Worm (Caenorhabditis elegans) whole organism, L1 larva: ENCODE results near the gene scl-1.

ENCODE experiments used
- C04F5.9 ChIP-seq: sonication (generic microtip); optimal IDR thresholded peaks from 2 replicates; lab custom pipeline; 2016; ENCODE audit warnings: missing genetic modification characterization, missing compliant biosample characterization
- C34B4.2 ChIP-seq: sonication (generic microtip); optimal IDR thresholded peaks from 2 replicates; lab custom pipeline; 2017; ENCODE audit warnings: mild to moderate bottlenecking, missing genetic modification characterization, missing compliant biosample characterization
- F16B12.6 ChIP-seq: fragments of 150-350 bp; optimal IDR thresholded peaks from 2 replicates; lab custom pipeline; 2014; ENCODE audit warnings: missing biosample characterization, missing genetic modification characterization
- aly-2 ChIP-seq: fragments of 150-350 bp; optimal IDR thresholded peaks from 2 replicates; lab custom pipeline; 2014; ENCODE audit warnings: missing biosample characterization, missing genetic modification characterization
- blmp-1 ChIP-seq: fragments of 150-350 bp; optimal IDR thresholded peaks from 2 replicates; lab custom pipeline; 2014; ENCODE audit warnings: missing biosample characterization, missing genetic modification characterization
- ceh-8 ChIP-seq: fragments of 200-800 bp; sonication (Bioruptor generic); optimal IDR thresholded peaks from 2 replicates; lab custom pipeline; 2018; ENCODE audit warnings: mild to moderate bottlenecking, missing genetic modification characterization, moderate library complexity, missing compliant biosample characterization
- dpl-1 ChIP-seq, 3 experiments: fragments of 150-350 bp in 2 of 3; sonication (generic microtip) in 1 of 3; optimal IDR thresholded peaks; 2 replicates each; lab custom pipeline; 2014 to 2017; ENCODE audit warnings: missing biosample characterization in 3 of 3, missing genetic modification characterization in 3 of 3, missing genetic modification reagents in 3 of 3
- dsc-1 ChIP-seq: sonication (generic microtip); optimal IDR thresholded peaks from 2 replicates; lab custom pipeline; 2016; ENCODE audit warnings: mild to moderate bottlenecking, missing genetic modification characterization, missing compliant biosample characterization
- efl-1 ChIP-seq, 4 experiments: fragments of 150-350 bp; optimal IDR thresholded peaks in 3 of 4; peaks in 1 of 4; 1 replicate in 1 of 4; 2 replicates in 3 of 4; lab custom pipeline; 2014; ENCODE audit warnings: missing biosample characterization in 2 of 4, missing genetic modification characterization in 2 of 4, missing genetic modification reagents in 2 of 4
- efl-3 ChIP-seq: fragments of 200-800 bp; sonication (Bioruptor generic); optimal IDR thresholded peaks from 2 replicates; lab custom pipeline; 2018; ENCODE audit warnings: mild to moderate bottlenecking, missing genetic modification characterization, missing compliant biosample characterization
- egl-13 ChIP-seq: sonication (generic microtip); optimal IDR thresholded peaks from 2 replicates; lab custom pipeline; 2016; ENCODE audit warnings: missing genotype, missing genetic modification reagents, missing genetic modification characterization, missing compliant biosample characterization
- fkh-10 ChIP-seq: sonication (generic microtip); optimal IDR thresholded peaks from 2 replicates; lab custom pipeline; 2017; ENCODE audit warnings: missing biosample characterization, missing genetic modification reagents, missing genetic modification characterization
- fos-1 ChIP-seq: fragments of 150-350 bp; optimal IDR thresholded peaks from 2 replicates; lab custom pipeline; 2014; ENCODE audit warnings: missing biosample characterization, missing genetic modification characterization
- hlh-17 ChIP-seq: fragments of 200-800 bp; sonication (Bioruptor generic); optimal IDR thresholded peaks from 2 replicates; lab custom pipeline; 2018; ENCODE audit warnings: missing genetic modification characterization, mild to moderate bottlenecking, missing compliant biosample characterization, moderate library complexity, borderline replicate concordance
- hlh-4 ChIP-seq: sonication (generic microtip); optimal IDR thresholded peaks from 2 replicates; lab custom pipeline; 2016; ENCODE audit warnings: mild to moderate bottlenecking, missing genetic modification characterization, missing compliant biosample characterization
- lin-13 ChIP-seq: fragments of 150-350 bp; optimal IDR thresholded peaks from 2 replicates; lab custom pipeline; 2014; ENCODE audit warnings: missing biosample characterization, missing genetic modification reagents, missing genetic modification characterization
- lin-15B ChIP-seq: fragments of 150-350 bp; sonication (generic microtip); optimal IDR thresholded peaks from 3 replicates; lab custom pipeline; 2014; ENCODE audit warnings: missing biosample characterization, missing genetic modification characterization
- lin-39 ChIP-seq: fragments of 150-350 bp; optimal IDR thresholded peaks from 2 replicates; lab custom pipeline; 2014; ENCODE audit warnings: missing biosample characterization, missing genetic modification reagents, missing genetic modification characterization
- lir-3 ChIP-seq: sonication (generic microtip); optimal IDR thresholded peaks from 2 replicates; lab custom pipeline; 2016; ENCODE audit warnings: mild to moderate bottlenecking, missing genetic modification characterization, moderate library complexity, missing compliant biosample characterization; ENCODE audit not compliant: poor library complexity
- mab-9 ChIP-seq: fragments of 200-800 bp; sonication (Bioruptor generic); IDR thresholded peaks from 2 replicates; pipeline ENCODE4 v1.3.6; 2022; ENCODE audit warnings: missing genetic modification reagents, missing genetic modification characterization, missing compliant biosample characterization
- mdl-1 ChIP-seq, 2 experiments: fragments of 150-350 bp; optimal IDR thresholded peaks; 2 replicates each; lab custom pipeline; 2014 to 2017; ENCODE audit warnings: missing biosample characterization in 2 of 2, missing genetic modification characterization in 2 of 2, inconsistent platforms in 1 of 2
- mep-1 ChIP-seq: fragments of 150-350 bp; optimal IDR thresholded peaks from 2 replicates; lab custom pipeline; 2014; ENCODE audit warnings: missing biosample characterization, missing genetic modification characterization
- nhr-11 ChIP-seq: fragments of 150-350 bp; optimal IDR thresholded peaks from 2 replicates; lab custom pipeline; 2014; ENCODE audit warnings: missing biosample characterization, missing genetic modification characterization
- nhr-12 ChIP-seq: sonication (generic microtip); optimal IDR thresholded peaks from 2 replicates; lab custom pipeline; 2017; ENCODE audit warnings: missing biosample characterization, missing genetic modification characterization
- nhr-237 ChIP-seq: fragments of 150-350 bp; optimal IDR thresholded peaks from 2 replicates; lab custom pipeline; 2014; ENCODE audit warnings: missing biosample characterization, missing genetic modification characterization
- nhr-84 ChIP-seq: sonication (generic microtip); optimal IDR thresholded peaks from 2 replicates; lab custom pipeline; 2017; ENCODE audit warnings: missing biosample characterization, missing genetic modification characterization
- nhr-85 ChIP-seq: sonication (generic microtip); peaks from one replicate; lab custom pipeline; 2016; ENCODE audit warnings: missing genetic modification characterization, inconsistent platforms, missing compliant biosample characterization
- nhr-90 ChIP-seq: sonication (generic microtip); optimal IDR thresholded peaks from 2 replicates; lab custom pipeline; 2016; ENCODE audit warnings: mild to moderate bottlenecking, missing genetic modification characterization, missing compliant biosample characterization; ENCODE audit not compliant: poor library complexity
- sox-4 ChIP-seq: sonication (generic microtip); optimal IDR thresholded peaks from 2 replicates; lab custom pipeline; 2016; ENCODE audit warnings: missing genetic modification characterization, missing compliant biosample characterization
- sptf-1 ChIP-seq: fragments of 150-350 bp; optimal IDR thresholded peaks from 2 replicates; lab custom pipeline; 2014; ENCODE audit warnings: missing biosample characterization, missing genetic modification characterization
- tbx-2 ChIP-seq: sonication (generic microtip); optimal IDR thresholded peaks from 2 replicates; lab custom pipeline; 2016; ENCODE audit warnings: missing genetic modification characterization, missing compliant biosample characterization
- unc-130 ChIP-seq: fragments of 150-350 bp; optimal IDR thresholded peaks from 2 replicates; lab custom pipeline; 2017; ENCODE audit warnings: missing biosample characterization, missing genetic modification characterization, inconsistent platforms
- unc-62 ChIP-seq: fragments of 150-350 bp; optimal IDR thresholded peaks from 2 replicates; lab custom pipeline; 2014; ENCODE audit warnings: missing biosample characterization, missing genetic modification reagents, missing genetic modification characterization
- unc-98 ChIP-seq: fragments of 200-800 bp; sonication (Bioruptor generic); IDR thresholded peaks from 2 replicates; pipeline ENCODE4 v1.3.6; 2022; ENCODE audit warnings: missing genetic modification characterization, missing compliant biosample characterization
- xbp-1 ChIP-seq: sonication (generic microtip); optimal IDR thresholded peaks from 2 replicates; lab custom pipeline; 2016; ENCODE audit warnings: missing genetic modification characterization, missing compliant biosample characterization
- zag-1 ChIP-seq: fragments of 150-350 bp; optimal IDR thresholded peaks from 2 replicates; lab custom pipeline; 2014; ENCODE audit warnings: missing biosample characterization, missing genetic modification characterization
- zip-4 ChIP-seq: fragments of 200-800 bp; sonication (Bioruptor generic); optimal IDR thresholded peaks from 2 replicates; lab custom pipeline; 2018; ENCODE audit warnings: mild to moderate bottlenecking, missing genetic modification characterization, moderate library complexity, missing compliant biosample characterization

Gene scl-1

ce11 chrIV:13057418-13057817 lies 1.3 kb downstream of the scl-1 start, which contains the start of gene scl-2 (continued):
- TF ChIP-seq sox-4 (tag; lab: Kevin White, UChicago) (no peak), nhr-85 (tag; lab: Kevin White, UChicago) (no peak)

ce11 chrIV:13059284-13059683 lies 3.2 kb downstream of the scl-1 start, which contains the start of gene scl-3:
Gene scl-3 (plus strand): TSS chrIV:13059584.
- no peak for TF ChIP-seq dsc-1 (tag; lab: Kevin White, UChicago)
- TF ChIP-seq zip-4 (GFP tag; lab: Kevin White, UChicago), result no peak
- TF ChIP-seq blmp-1 (tag; lab: Kevin White, UChicago), result no peak
- no peak for TF ChIP-seq C04F5.9 (tag; lab: Kevin White, UChicago)
- TF ChIP-seq unc-62 (GFP tag; lab: Kevin White, UChicago), result no peak
- no peak for TF ChIP-seq mdl-1 (tag; optimal IDR thresholded peaks at IDR 0.05; lab: Kevin White, UChicago)
- TF ChIP-seq lir-3 (tag; lab: Kevin White, UChicago), result no peak
- no peak for TF ChIP-seq mab-9
- no peak for TF ChIP-seq efl-1 (optimal IDR thresholded peaks at IDR 0.05; lab: Kevin White, UChicago)
- no peak for TF ChIP-seq efl-1 (GFP tag; optimal IDR thresholded peaks at IDR 0.05 in 1 of 2; lab: Kevin White, UChicago)
- TF ChIP-seq dpl-1 (GFP tag; optimal IDR thresholded peaks at IDR 0.05; lab: Kevin White, UChicago), result no peak
- TF ChIP-seq nhr-90 (tag; lab: Kevin White, UChicago), result no peak
- no peak for TF ChIP-seq lin-13 (GFP tag; lab: Kevin White, UChicago)
- TF ChIP-seq hlh-4 (tag; lab: Kevin White, UChicago), result no peak
- no peak for TF ChIP-seq C34B4.2
- TF ChIP-seq fos-1, result no peak
- TF ChIP-seq aly-2, result no peak

ce11 chrIV:13063714-13064113 lies 7.6 kb downstream of the scl-1 start, which contains the start of gene scl-5:
Gene scl-5 (plus strand): TSS chrIV:13064014.
- TF ChIP-seq lin-39 (tag; lab: Kevin White, UChicago) (no peak), nhr-237 (tag; lab: Kevin White, UChicago) (no peak), zag-1 (no peak), nhr-11 (tag; lab: Kevin White, UChicago) (no peak), egl-13 (tag; lab: Kevin White, UChicago) (no peak), zip-4 (GFP tag; lab: Kevin White, UChicago) (no peak), fkh-10 (GFP tag; lab: Kevin White, UChicago) (no peak), hlh-17 (no peak), efl-1 (optimal IDR thresholded peaks at IDR 0.05; lab: Kevin White, UChicago) (no peak), efl-1 (GFP tag; optimal IDR thresholded peaks at IDR 0.05 in 1 of 2; lab: Kevin White, UChicago) (no peak), nhr-12 (tag; lab: Kevin White, UChicago) (no peak), ceh-8 (GFP tag; lab: Kevin White, UChicago) (no peak), unc-130 (tag; lab: Kevin White, UChicago) (no peak), lir-3 (tag; lab: Kevin White, UChicago) (no peak), fos-1 (no peak)

- TF ChIP-seq F16B12.6 (tag; lab: Kevin White, UChicago), result no peak
- no peak for TF ChIP-seq aly-2
- no peak for TF ChIP-seq hlh-4 (tag; lab: Kevin White, UChicago)
- TF ChIP-seq zag-1, result no peak
- TF ChIP-seq lin-15B (tag; lab: Kevin White, UChicago), result no peak
- TF ChIP-seq tbx-2 (tag; lab: Kevin White, UChicago), result no peak
- no peak for TF ChIP-seq mep-1 (tag; lab: Kevin White, UChicago)
These were observed 9.9 kb downstream of the scl-1 start for ce11 chrIV:13066044-13066443.

- TF ChIP-seq efl-3 (GFP tag; lab: Kevin White, UChicago) (no peak), unc-98 (GFP tag; lab: Robert Waterston, UW) (no peak), sptf-1 (no peak), xbp-1 (tag; lab: Kevin White, UChicago) (no peak), mdl-1 (tag; optimal IDR thresholded peaks at IDR 0.05; lab: Kevin White, UChicago) (no peak), lin-39 (tag; lab: Kevin White, UChicago) (no peak), tbx-2 (tag; lab: Kevin White, UChicago) (no peak), nhr-84 (no peak), dpl-1 (GFP tag; optimal IDR thresholded peaks at IDR 0.05; lab: Kevin White, UChicago) (no peak), nhr-237 (tag; lab: Kevin White, UChicago) (no peak), C34B4.2 (no peak), F16B12.6 (tag; lab: Kevin White, UChicago) (no peak)
These were observed 11.1 kb downstream of the scl-1 start, which contains the start of gene col-131 for ce11 chrIV:13067200-13067599. Gene col-131 (minus strand): TSS chrIV:13067300.
